Fruit fly (Drosophila melanogaster) whole organism, embryonic: Measurements from ENCODE around the gene fw.
A peak's percentile ranks its signal among the peaks of the same experiment; 100 is the strongest.

Experiments used
- ATbp ChIP-seq: fragments of 200-800 bp; sonication (Bioruptor generic); optimal IDR thresholded peaks from 2 replicates; lab custom pipeline; 2017; ENCODE audit warnings: missing biosample characterization, mild to moderate bottlenecking, missing genetic modification characterization, missing genetic modification reagents
- Asciz ChIP-seq: fragments of 200-800 bp; sonication (Bioruptor generic); optimal IDR thresholded peaks from 2 replicates; lab custom pipeline; 2017; ENCODE audit warnings: missing biosample characterization, mild to moderate bottlenecking, missing genetic modification characterization, missing genetic modification reagents
- Atf3 ChIP-seq: fragments of 200-800 bp; sonication (Bioruptor generic); optimal IDR thresholded peaks from 3 replicates; lab custom pipeline; 2016; ENCODE audit warnings: missing biosample characterization, missing genetic modification characterization
- Blimp-1 ChIP-seq: fragments of 200-800 bp; sonication (Bioruptor generic); optimal IDR thresholded peaks from 3 replicates; lab custom pipeline; 2018; ENCODE audit warnings: missing biosample characterization, missing genetic modification characterization, mild to moderate bottlenecking, moderate library complexity, missing genetic modification reagents
- BtbVII ChIP-seq: fragments of 200-800 bp; sonication (Bioruptor generic); optimal IDR thresholded peaks from 3 replicates; lab custom pipeline; 2017; ENCODE audit warnings: missing biosample characterization, mild to moderate bottlenecking, missing genetic modification characterization
- Bteb2 ChIP-seq: fragments of 200-800 bp; sonication (Bioruptor generic); optimal IDR thresholded peaks from 2 replicates; lab custom pipeline; 2016; ENCODE audit warnings: missing biosample characterization, missing genetic modification characterization
- CG10462 ChIP-seq: fragments of 200-800 bp; sonication (Bioruptor generic); optimal IDR thresholded peaks from 2 replicates; lab custom pipeline; 2016; ENCODE audit warnings: missing biosample characterization, missing genetic modification characterization
- CG10565 ChIP-seq: fragments of 200-800 bp; sonication (Bioruptor generic); optimal IDR thresholded peaks from 3 replicates; lab custom pipeline; 2016; ENCODE audit warnings: missing biosample characterization, mild to moderate bottlenecking, missing genetic modification characterization
- CG11723 ChIP-seq: fragments of 200-800 bp; sonication (Bioruptor generic); optimal IDR thresholded peaks from 2 replicates; lab custom pipeline; 2017; ENCODE audit warnings: missing biosample characterization, mild to moderate bottlenecking, missing genetic modification characterization
- CG13894 ChIP-seq: fragments of 200-800 bp; sonication (Bioruptor generic); optimal IDR thresholded peaks from 3 replicates; lab custom pipeline; 2018; ENCODE audit warnings: missing biosample characterization, mild to moderate bottlenecking, missing genetic modification characterization, moderate library complexity
- CG15479 ChIP-seq: fragments of 200-800 bp; sonication (Bioruptor generic); optimal IDR thresholded peaks from 3 replicates; lab custom pipeline; 2019; ENCODE audit warnings: missing biosample characterization, mild to moderate bottlenecking, missing genetic modification characterization, moderate library complexity
- CG17385 ChIP-seq: fragments of 200-800 bp; sonication (Bioruptor generic); optimal IDR thresholded peaks from 3 replicates; lab custom pipeline; 2018; ENCODE audit warnings: missing biosample characterization, mild to moderate bottlenecking, missing genetic modification characterization
- CG17829 ChIP-seq: fragments of 200-800 bp; optimal IDR thresholded peaks from 2 replicates; lab custom pipeline; 2019; ENCODE audit warnings: missing biosample characterization, mild to moderate bottlenecking, missing genetic modification characterization, moderate library complexity
- CG18262 ChIP-seq: fragments of 200-800 bp; optimal IDR thresholded peaks from 3 replicates; lab custom pipeline; 2019; ENCODE audit warnings: missing biosample characterization, mild to moderate bottlenecking, missing genetic modification characterization, moderate library complexity
- CG18599 ChIP-seq: fragments of 200-800 bp; sonication (Bioruptor generic); optimal IDR thresholded peaks from 3 replicates; lab custom pipeline; 2017; ENCODE audit warnings: missing biosample characterization, missing genetic modification characterization, mild to moderate bottlenecking, moderate library complexity, missing genetic modification reagents
- CG2889 ChIP-seq: fragments of 200-800 bp; sonication (Bioruptor generic); IDR thresholded peaks from 3 replicates; pipeline ENCODE4 v1.3.6; 2022; ENCODE audit warnings: missing biosample characterization, missing genetic modification characterization
- CG30403 ChIP-seq: fragments of 200-800 bp; sonication (Bioruptor generic); optimal IDR thresholded peaks from 3 replicates; lab custom pipeline; 2016; ENCODE audit warnings: missing biosample characterization, missing genetic modification characterization
- CG31388 ChIP-seq: fragments of 200-800 bp; sonication (Bioruptor generic); optimal IDR thresholded peaks from 2 replicates; lab custom pipeline; 2016; ENCODE audit warnings: missing biosample characterization, missing genetic modification characterization
- CG3163 ChIP-seq: fragments of 200-800 bp; sonication (Bioruptor generic); optimal IDR thresholded peaks from 3 replicates; lab custom pipeline; 2016; ENCODE audit warnings: missing biosample characterization, missing genetic modification characterization
- CG4424 ChIP-seq: fragments of 200-800 bp; sonication (Bioruptor generic); optimal IDR thresholded peaks from 3 replicates; lab custom pipeline; 2016; ENCODE audit warnings: missing biosample characterization, missing genetic modification characterization
- CG4617 ChIP-seq: fragments of 200-800 bp; sonication (Bioruptor generic); optimal IDR thresholded peaks from 3 replicates; lab custom pipeline; 2016; ENCODE audit warnings: missing biosample characterization, missing genetic modification characterization, borderline replicate concordance
- CG7556 ChIP-seq: fragments of 200-800 bp; sonication (Bioruptor generic); optimal IDR thresholded peaks from 2 replicates; lab custom pipeline; 2017; ENCODE audit warnings: missing biosample characterization, mild to moderate bottlenecking, missing genetic modification characterization
- CG8478 ChIP-seq: fragments of >200 bp; optimal IDR thresholded peaks from 2 replicates; lab custom pipeline; 2018
- CG9215 ChIP-seq: fragments of 200-800 bp; sonication (Bioruptor generic); IDR thresholded peaks from 2 replicates; pipeline ENCODE4 v1.3.6; 2022; ENCODE audit warnings: missing biosample characterization, missing genetic modification characterization
- CkIIα-i1 ChIP-seq: fragments of 200-800 bp; sonication (Bioruptor generic); IDR thresholded peaks from 2 replicates; pipeline ENCODE4 v1.3.6; 2022; ENCODE audit warnings: missing biosample characterization, missing genetic modification characterization
- D19A ChIP-seq: fragments of 200-800 bp; optimal IDR thresholded peaks from 3 replicates; lab custom pipeline; 2019; ENCODE audit warnings: missing biosample characterization, mild to moderate bottlenecking, missing genetic modification characterization, moderate library complexity
- D19B ChIP-seq: fragments of 200-800 bp; sonication (Bioruptor generic); optimal IDR thresholded peaks from 2 replicates; lab custom pipeline; 2017; ENCODE audit warnings: missing biosample characterization, mild to moderate bottlenecking, missing genetic modification characterization
- Doc2 ChIP-seq: fragments of 200-800 bp; sonication (Bioruptor generic); IDR thresholded peaks from 2 replicates; pipeline ENCODE4 v1.3.6; 2022; ENCODE audit warnings: missing biosample characterization, missing genetic modification characterization
- MTF-1 ChIP-seq: fragments of 200-800 bp; sonication (Bioruptor generic); optimal IDR thresholded peaks from 2 replicates; lab custom pipeline; 2018; ENCODE audit warnings: missing biosample characterization, mild to moderate bottlenecking, missing genetic modification characterization, borderline replicate concordance
- Oli ChIP-seq: fragments of 200-800 bp; sonication (Bioruptor generic); optimal IDR thresholded peaks from 2 replicates; lab custom pipeline; 2018; ENCODE audit warnings: missing biosample characterization, mild to moderate bottlenecking, missing genetic modification characterization, moderate library complexity
- Rfx ChIP-seq: fragments of 200-800 bp; sonication (Bioruptor generic); IDR thresholded peaks from 2 replicates; pipeline ENCODE4 v1.3.6; 2022; ENCODE audit warnings: missing biosample characterization, missing genetic modification characterization
- Sry-β ChIP-seq: fragments of 200-800 bp; sonication (Bioruptor generic); optimal IDR thresholded peaks from 2 replicates; lab custom pipeline; 2018; ENCODE audit warnings: missing biosample characterization, mild to moderate bottlenecking, missing genetic modification characterization, moderate library complexity
- Taf1 ChIP-seq: fragments of 200-800 bp; sonication (Bioruptor generic); IDR thresholded peaks from 2 replicates; pipeline ENCODE4 v1.3.6; 2022; ENCODE audit warnings: missing biosample characterization, missing genetic modification characterization
- Xbp1 ChIP-seq: fragments of 200-800 bp; sonication (Bioruptor generic); optimal IDR thresholded peaks from 3 replicates; lab custom pipeline; 2016; ENCODE audit warnings: missing biosample characterization, mild to moderate bottlenecking, missing genetic modification characterization
- Xrp1 ChIP-seq: fragments of 200-800 bp; sonication (Bioruptor generic); IDR thresholded peaks from 2 replicates; pipeline ENCODE4 v1.3.6; 2022; ENCODE audit warnings: missing biosample characterization, missing genetic modification characterization
- YL-1 ChIP-seq: fragments of 200-800 bp; sonication (Bioruptor generic); optimal IDR thresholded peaks from 3 replicates; lab custom pipeline; 2017; ENCODE audit warnings: missing biosample characterization, mild to moderate bottlenecking, missing genetic modification characterization
- ato ChIP-seq: fragments of 200-800 bp; sonication (Bioruptor generic); IDR thresholded peaks from 2 replicates; pipeline ENCODE4 v1.3.6; 2022; ENCODE audit warnings: missing biosample characterization, missing genetic modification characterization; ENCODE audit not compliant: partially characterized antibody
- btn ChIP-seq: fragments of 200-800 bp; sonication (Bioruptor generic); optimal IDR thresholded peaks from 2 replicates; lab custom pipeline; 2016; ENCODE audit warnings: missing biosample characterization, missing genetic modification characterization
- gem ChIP-seq: fragments of 200-800 bp; sonication (Bioruptor generic); optimal IDR thresholded peaks from 2 replicates; lab custom pipeline; 2019; ENCODE audit warnings: missing biosample characterization, mild to moderate bottlenecking, missing genetic modification characterization, moderate library complexity
- grn ChIP-seq: fragments of 200-800 bp; sonication (Bioruptor generic); optimal IDR thresholded peaks from 3 replicates; lab custom pipeline; 2017; ENCODE audit warnings: missing biosample characterization, missing genetic modification characterization
- h ChIP-seq: fragments of >200 bp; optimal IDR thresholded peaks from 2 replicates; lab custom pipeline; 2017
- hbn ChIP-seq: fragments of 200-800 bp; sonication (Bioruptor generic); IDR thresholded peaks from 2 replicates; pipeline ENCODE4 v1.3.6; 2022; ENCODE audit warnings: missing biosample characterization, missing genetic modification characterization; ENCODE audit not compliant: partially characterized antibody
- hkb ChIP-seq, 2 experiments: fragments of 200-800 bp in 1 of 2; fragments of >200 bp in 1 of 2; sonication (Bioruptor generic) in 1 of 2; IDR thresholded peaks in 1 of 2; optimal IDR thresholded peaks in 1 of 2; 2 replicates each; pipeline versions ENCODE4 v1.3.6 to Lab custom; 2017 to 2022; ENCODE audit warnings: missing biosample characterization in 1 of 2, missing genetic modification characterization in 1 of 2
- lmd ChIP-seq: fragments of 200-800 bp; sonication (Bioruptor generic); IDR thresholded peaks from 2 replicates; pipeline ENCODE4 v1.3.6; 2022; ENCODE audit warnings: missing biosample characterization, missing genetic modification characterization
- pho ChIP-seq: fragments of 200-800 bp; sonication (Bioruptor generic); optimal IDR thresholded peaks from 2 replicates; lab custom pipeline; 2016; ENCODE audit warnings: missing biosample characterization, missing genetic modification characterization
- repo ChIP-seq: fragments of 200-800 bp; sonication (Bioruptor generic); optimal IDR thresholded peaks from 2 replicates; lab custom pipeline; 2016; ENCODE audit warnings: missing biosample characterization, missing genetic modification characterization
- sens-2 ChIP-seq: fragments of 200-800 bp; sonication (Bioruptor generic); IDR thresholded peaks from 2 replicates; pipeline ENCODE4 v1.3.6; 2022; ENCODE audit warnings: missing biosample characterization, missing genetic modification characterization
- tap ChIP-seq: fragments of 200-800 bp; optimal IDR thresholded peaks from 3 replicates; lab custom pipeline; 2019; ENCODE audit warnings: missing biosample characterization, mild to moderate bottlenecking, missing genetic modification characterization, moderate library complexity
- tio ChIP-seq: fragments of 200-800 bp; sonication (Bioruptor generic); optimal IDR thresholded peaks from 2 replicates; lab custom pipeline; 2017; ENCODE audit warnings: missing biosample characterization, missing genetic modification characterization, inconsistent platforms
- tup ChIP-seq: fragments of 200-800 bp; sonication (Bioruptor generic); optimal IDR thresholded peaks from 2 replicates; lab custom pipeline; 2016; ENCODE audit warnings: missing biosample characterization, mild to moderate bottlenecking, missing genetic modification characterization, moderate library complexity
- yki ChIP-seq: fragments of >200 bp; optimal IDR thresholded peaks from 3 replicates; lab custom pipeline; 2018
- zf30C ChIP-seq: fragments of 200-800 bp; sonication (Bioruptor generic); optimal IDR thresholded peaks from 3 replicates; lab custom pipeline; 2018; ENCODE audit warnings: missing biosample characterization, mild to moderate bottlenecking, missing genetic modification characterization

Gene fw

dm6 chrX:12004395-12004768 lies 668 bp upstream of the fw start (continued):
- TF ChIP-seq Rfx (GFP tag; lab: Robert Waterston, UW) (peak; percentile 2; the same call in 1 of the 2 replicates), hbn (GFP tag; lab: Robert Waterston, UW) (no peak), Sry-β (GFP tag; lab: Kevin White, UChicago) (no peak), CG4617 (GFP tag; lab: Kevin White, UChicago) (no peak), btn (GFP tag; lab: Kevin White, UChicago) (no peak), tio (GFP tag; lab: Kevin White, UChicago) (peak; percentile 17), repo (GFP tag; lab: Kevin White, UChicago) (no peak), D19A (tag; lab: Kevin White, UChicago) (no peak), CG15479 (GFP tag; lab: Kevin White, UChicago) (no peak), yki (lab: Kevin White, UChicago) (no peak), CG30403 (GFP tag; lab: Kevin White, UChicago) (peak; percentile 57), CG13894 (no peak), CkIIα-i1 (no peak), grn (GFP tag; lab: Kevin White, UChicago) (no peak), CG31388 (no peak), sens-2 (GFP tag; lab: Robert Waterston, UW) (no peak), CG17385 (peak; percentile 50), tap (tag; lab: Kevin White, UChicago) (no peak), gem (peak; percentile 41), Asciz (GFP tag; lab: Kevin White, UChicago) (no peak), Oli (peak; percentile 58), BtbVII (GFP tag; lab: Kevin White, UChicago) (peak; percentile 14), Taf1 (no peak), h (lab: Kevin White, UChicago) (no peak), Xrp1 (no peak), CG10565 (GFP tag; lab: Kevin White, UChicago) (no peak), CG8478 (no peak), CG10462 (GFP tag; lab: Kevin White, UChicago) (no peak), pho (GFP tag; lab: Kevin White, UChicago) (no peak), CG9215 (GFP tag; lab: Robert Waterston, UW) (no peak), zf30C (no peak), MTF-1 (GFP tag; lab: Kevin White, UChicago) (no peak), lmd (GFP tag; lab: Robert Waterston, UW) (0 out of 2 replicates have a peak, but pooled peaks have one; percentile 5), Xbp1 (GFP tag; lab: Kevin White, UChicago) (peak; percentile 15), CG18262 (peak; percentile 54), Blimp-1 (GFP tag; lab: Kevin White, UChicago) (no peak), ATbp (no peak), Atf3 (GFP tag; lab: Kevin White, UChicago) (no peak), CG17829 (no peak), Doc2 (GFP tag; lab: Robert Waterston, UW) (no peak), D19B (GFP tag; lab: Kevin White, UChicago) (no peak), tup (no peak), CG3163 (no peak), CG11723 (GFP tag; lab: Kevin White, UChicago) (peak; percentile 30), YL-1 (GFP tag; lab: Kevin White, UChicago) (no peak), CG4424 (GFP tag; lab: Kevin White, UChicago) (peak; percentile 0), CG18599 (GFP tag; lab: Kevin White, UChicago) (no peak), Bteb2 (no peak), CG7556 (peak; percentile 67), CG2889 (GFP tag; lab: Robert Waterston, UW) (no peak), ato (GFP tag; lab: Robert Waterston, UW) (no peak), hkb (optimal IDR thresholded peaks at IDR 0.05; lab: Kevin White, UChicago) (no peak), hkb (GFP tag; IDR thresholded peaks at IDR 0.05; lab: Robert Waterston, UW) (no peak)
